Worm (Caenorhabditis elegans): ENCODE measurements around the gene ddx-46.

Gene ddx-46

DNA sequence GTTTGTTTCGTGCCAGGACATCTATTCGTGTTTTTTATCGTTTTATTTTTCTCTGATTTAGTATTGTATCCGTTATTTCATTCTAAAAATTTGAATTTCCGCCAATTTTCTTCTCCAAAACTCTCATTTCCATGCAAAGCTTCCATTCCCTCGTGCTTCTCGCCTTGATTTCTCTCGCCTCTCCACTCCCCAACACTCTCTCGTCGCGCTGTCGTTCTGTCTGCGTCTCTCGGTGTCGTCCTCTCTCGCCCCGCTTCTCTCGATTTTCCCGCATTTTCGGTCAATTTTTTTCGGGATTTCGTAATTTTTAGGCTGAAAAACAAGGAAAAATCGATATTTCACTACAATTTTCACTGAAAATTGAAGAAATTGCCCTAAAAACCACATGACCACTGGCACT is 34.9 kb downstream of the ddx-46 start, which contains the start of gene C09E9.1:
Gene C09E9.1, plus strand, starts transcription at position 286 of the 400 bp plus-strand sequence.
- TF ChIP-seq unc-62 (GFP tag; optimal IDR thresholded peaks at IDR 0.05) (no peak), ham-2 (GFP tag; optimal IDR thresholded peaks at IDR 0.05) (peak; percentile 0), ces-1 (GFP tag; optimal IDR thresholded peaks at IDR 0.05) (peak; percentile 29), lin-13 (tag; optimal IDR thresholded peaks at IDR 0.05) (peak; percentile 26), bed-3 (GFP tag; optimal IDR thresholded peaks at IDR 0.05) (no peak), unc-120 (tag; optimal IDR thresholded peaks at IDR 0.05; ENCODE audit: poor library complexity, severe bottlenecking) (peak; percentile 51)

ce11 chrIV:1266724-1267123 is 42.7 kb downstream of the ddx-46 start, which contains the start of gene clec-170:
clec-170 (plus strand) TSS chrIV:1266866.
- TF ChIP-seq M03D4.4 (tag; optimal IDR thresholded peaks at IDR 0.05) (no peak), unc-120 (tag; optimal IDR thresholded peaks at IDR 0.05; ENCODE audit: poor library complexity, severe bottlenecking) (no peak), sem-2 (GFP tag; optimal IDR thresholded peaks at IDR 0.05) (no peak), ceh-83 (GFP tag; optimal IDR thresholded peaks at IDR 0.05) (no peak), hlh-1 (tag; optimal IDR thresholded peaks at IDR 0.05) (no peak), nhr-76 (tag; optimal IDR thresholded peaks at IDR 0.05) (no peak), elt-3 (tag; optimal IDR thresholded peaks at IDR 0.05) (no peak), flh-1 (GFP tag; optimal IDR thresholded peaks at IDR 0.05) (no peak), unc-39 (tag; optimal IDR thresholded peaks at IDR 0.05) (no peak), mep-1 (tag; optimal IDR thresholded peaks at IDR 0.05) (no peak), tbx-8 (GFP tag; optimal IDR thresholded peaks at IDR 0.05) (no peak), ceh-43 (GFP tag; optimal IDR thresholded peaks at IDR 0.05) (no peak), ces-1 (GFP tag; optimal IDR thresholded peaks at IDR 0.05) (no peak)

DNA sequence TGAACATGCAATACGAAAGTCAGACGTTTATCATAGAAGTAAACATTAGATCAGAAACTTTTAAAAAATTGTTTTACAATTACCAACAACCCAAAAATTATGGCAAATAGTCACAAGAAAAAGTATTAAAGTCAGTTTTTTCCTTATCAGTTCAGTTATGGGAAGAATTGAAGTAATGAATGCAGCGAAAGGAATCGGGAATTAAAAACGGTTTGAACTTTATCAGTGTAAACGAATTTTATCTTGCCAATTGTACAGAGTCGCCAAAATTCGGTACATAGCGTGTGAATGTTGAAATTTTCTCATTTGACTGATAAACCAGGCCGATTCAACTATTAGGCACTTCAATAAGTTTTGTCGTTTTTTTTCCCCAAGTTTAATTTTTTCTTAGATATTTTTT is 43.3 kb downstream of the ddx-46 start:
- TF ChIP-seq ham-2 (GFP tag; optimal IDR thresholded peaks at IDR 0.05), result no peak
- TF ChIP-seq pha-4 (tag; optimal IDR thresholded peaks at IDR 0.05), result no peak
- TF ChIP-seq lin-32 (GFP tag; optimal IDR thresholded peaks at IDR 0.05), result no peak
- TF ChIP-seq unc-120 (tag; optimal IDR thresholded peaks at IDR 0.05; ENCODE audit: poor library complexity, severe bottlenecking), result no peak
- no peak for TF ChIP-seq snpc-4 (tag; optimal IDR thresholded peaks at IDR 0.05)
- no peak for TF ChIP-seq nhr-12 (tag; optimal IDR thresholded peaks at IDR 0.05)
- TF ChIP-seq ceh-39 (tag; optimal IDR thresholded peaks at IDR 0.05), result no peak
- TF ChIP-seq sptf-1 (tag; optimal IDR thresholded peaks at IDR 0.05), result no peak

- TF ChIP-seq elt-1 (tag; optimal IDR thresholded peaks at IDR 0.05; ENCODE audit: borderline replicate concordance, insufficient read depth) (no peak), pha-4 (tag; optimal IDR thresholded peaks at IDR 0.05) (no peak), lsy-2 (tag; optimal IDR thresholded peaks at IDR 0.05) (no peak)
Observed at ce11 chrIV:1264928-1265327, 44.5 kb downstream of the ddx-46 start, which contains the start of gene F38A1.13. F38A1.13 (plus strand) TSS chrIV:1265228.

- TF ChIP-seq pha-4 (tag; optimal IDR thresholded peaks at IDR 0.05) (no peak), unc-39 (tag; optimal IDR thresholded peaks at IDR 0.05) (no peak), nhr-237 (tag; optimal IDR thresholded peaks at IDR 0.05) (no peak), elt-1 (tag; optimal IDR thresholded peaks at IDR 0.05; ENCODE audit: borderline replicate concordance, insufficient read depth) (no peak), unc-62 (GFP tag; optimal IDR thresholded peaks at IDR 0.05) (no peak), cnd-1 (tag; optimal IDR thresholded peaks at IDR 0.05) (no peak), zip-8 (tag; optimal IDR thresholded peaks at IDR 0.05) (no peak), nhr-2 (tag; optimal IDR thresholded peaks at IDR 0.05) (no peak), nhr-28 (tag; optimal IDR thresholded peaks at IDR 0.05) (no peak), sem-2 (GFP tag; optimal IDR thresholded peaks at IDR 0.05) (no peak), blmp-1 (tag; optimal IDR thresholded peaks at IDR 0.05) (no peak), sptf-1 (tag; optimal IDR thresholded peaks at IDR 0.05) (no peak), drap-1 (GFP tag; optimal IDR thresholded peaks at IDR 0.05) (no peak), mab-5 (tag; optimal IDR thresholded peaks at IDR 0.05) (no peak), mls-2 (tag; optimal IDR thresholded peaks at IDR 0.05) (no peak), ceh-43 (GFP tag; optimal IDR thresholded peaks at IDR 0.05) (no peak), lsy-2 (tag; optimal IDR thresholded peaks at IDR 0.05) (no peak), ceh-39 (tag; optimal IDR thresholded peaks at IDR 0.05) (no peak), ceh-83 (GFP tag; optimal IDR thresholded peaks at IDR 0.05) (no peak)
Observed at ce11 chrIV:1261930-1262329, 47.5 kb downstream of the ddx-46 start.
